Worm (Caenorhabditis elegans) whole organism, L4 larva: ENCODE data around the gene dmsr-1.
"Not testable (repeated sequence)": the region's sequence is repeated elsewhere in the genome, so short reads cannot be mapped to it uniquely, and the experiment has no call there.

Experiments
- F10B5.3 ChIP-seq: sonication (generic microtip); optimal IDR thresholded peaks from 2 replicates; lab custom pipeline; 2016; ENCODE audit warnings: mild to moderate bottlenecking, missing genetic modification characterization, missing compliant biosample characterization
- F37D6.2 ChIP-seq: sonication (generic microtip); optimal IDR thresholded peaks from 2 replicates; lab custom pipeline; 2016; ENCODE audit warnings: mild to moderate bottlenecking, missing genetic modification characterization, missing compliant biosample characterization
- Y105C5A.15 ChIP-seq: fragments of 200-800 bp; sonication (Bioruptor generic); IDR thresholded peaks from 2 replicates; pipeline ENCODE4 v1.3.6; 2022; ENCODE audit warnings: missing genetic modification characterization, missing compliant biosample characterization
- Y5F2A.4 ChIP-seq: fragments of 200-800 bp; sonication (Bioruptor generic); optimal IDR thresholded peaks from 2 replicates; lab custom pipeline; 2018; ENCODE audit warnings: mild to moderate bottlenecking, missing genetic modification characterization, missing compliant biosample characterization
- arid-1 ChIP-seq: fragments of 200-800 bp; sonication (Bioruptor generic); conservative IDR thresholded peaks from 2 replicates; pipeline ENCODE4 v1.3.6; 2022; ENCODE audit warnings: missing genetic modification reagents, missing genetic modification characterization, missing compliant biosample characterization
- attf-4 ChIP-seq: sonication (generic microtip); optimal IDR thresholded peaks from 3 replicates; lab custom pipeline; 2017; ENCODE audit warnings: missing biosample characterization, missing genetic modification characterization
- ceh-20 ChIP-seq: fragments of 200-800 bp; sonication (Bioruptor generic); IDR thresholded peaks from 2 replicates; pipeline ENCODE4 v1.3.6; 2022; ENCODE audit warnings: missing genetic modification reagents, missing genetic modification characterization, missing compliant biosample characterization
- ceh-44 ChIP-seq: fragments of 200-800 bp; sonication (Bioruptor generic); IDR thresholded peaks from 2 replicates; pipeline ENCODE4 v1.3.6; 2022; ENCODE audit warnings: missing genetic modification reagents, missing genetic modification characterization, missing compliant biosample characterization
- ces-1 ChIP-seq: fragments of 150-350 bp; sonication (generic microtip); optimal IDR thresholded peaks from 4 replicates; lab custom pipeline; 2014; ENCODE audit warnings: missing biosample characterization, missing genetic modification reagents, missing genetic modification characterization
- duxl-1 ChIP-seq: sonication (generic microtip); optimal IDR thresholded peaks from 2 replicates; lab custom pipeline; 2016; ENCODE audit warnings: mild to moderate bottlenecking, missing genetic modification characterization, moderate library complexity, missing compliant biosample characterization; ENCODE audit not compliant: poor library complexity
- dve-1 ChIP-seq: sonication (generic microtip); optimal IDR thresholded peaks from 2 replicates; lab custom pipeline; 2017; ENCODE audit warnings: antibody characterized with exemption, mild to moderate bottlenecking, missing genetic modification characterization, missing compliant biosample characterization; ENCODE audit not compliant: insufficient read depth
- fkh-10 ChIP-seq: fragments of 150-350 bp; optimal IDR thresholded peaks from 2 replicates; lab custom pipeline; 2014; ENCODE audit warnings: missing biosample characterization, missing genetic modification reagents, missing genetic modification characterization
- hlh-11 ChIP-seq: fragments of 200-800 bp; sonication (Bioruptor generic); optimal IDR thresholded peaks from 2 replicates; lab custom pipeline; 2018; ENCODE audit warnings: mild to moderate bottlenecking, missing genetic modification characterization, missing compliant biosample characterization
- hlh-30 ChIP-seq: sonication (generic microtip); optimal IDR thresholded peaks from 2 replicates; lab custom pipeline; 2017; ENCODE audit warnings: antibody characterized with exemption, mild to moderate bottlenecking, missing genetic modification characterization, missing compliant biosample characterization; ENCODE audit not compliant: insufficient read depth
- lin-1 ChIP-seq: fragments of 200-800 bp; sonication (Bioruptor generic); IDR thresholded peaks from 2 replicates; pipeline ENCODE4 v1.3.6; 2022; ENCODE audit warnings: missing genetic modification reagents, missing genetic modification characterization, missing compliant biosample characterization
- lsy-2 ChIP-seq, 2 experiments: fragments of 150-350 bp in 1 of 2; sonication (generic microtip) in 1 of 2; optimal IDR thresholded peaks; 2 replicates each; lab custom pipeline; 2014 to 2017; ENCODE audit warnings: missing biosample characterization in 2 of 2, missing genetic modification characterization in 2 of 2
- mdt-29 ChIP-seq: fragments of 200-800 bp; sonication (Bioruptor generic); IDR thresholded peaks from 2 replicates; pipeline ENCODE4 v1.3.6; 2022; ENCODE audit warnings: missing genetic modification reagents, missing genetic modification characterization, missing compliant biosample characterization
- mep-1 ChIP-seq: fragments of 150-350 bp; sonication (generic microtip); optimal IDR thresholded peaks from 3 replicates; lab custom pipeline; 2014; ENCODE audit warnings: missing biosample characterization, missing genetic modification characterization
- mes-2 ChIP-seq: sonication (generic microtip); optimal IDR thresholded peaks from 2 replicates; lab custom pipeline; 2016; ENCODE audit warnings: missing genotype, mild to moderate bottlenecking, missing genetic modification characterization, missing compliant biosample characterization; ENCODE audit not compliant: poor library complexity, severe bottlenecking
- mxl-2 ChIP-seq: fragments of 200-800 bp; sonication (Bioruptor generic); conservative IDR thresholded peaks from 2 replicates; pipeline ENCODE4 v1.3.6; 2022; ENCODE audit warnings: missing genetic modification reagents, missing genetic modification characterization, missing compliant biosample characterization
- mxl-3 ChIP-seq: fragments of 200-800 bp; sonication (Bioruptor generic); optimal IDR thresholded peaks from 2 replicates; lab custom pipeline; 2018; ENCODE audit warnings: mild to moderate bottlenecking, missing genetic modification characterization, missing compliant biosample characterization
- nhr-111 ChIP-seq: fragments of 200-800 bp; sonication (Bioruptor generic); optimal IDR thresholded peaks from 2 replicates; lab custom pipeline; 2018; ENCODE audit warnings: mild to moderate bottlenecking, missing genetic modification characterization, missing compliant biosample characterization
- nhr-25 ChIP-seq: sonication (generic microtip); optimal IDR thresholded peaks from 2 replicates; lab custom pipeline; 2017; ENCODE audit warnings: missing genetic modification characterization, mild to moderate bottlenecking, missing compliant biosample characterization, antibody characterized with exemption, moderate library complexity, borderline replicate concordance; ENCODE audit not compliant: insufficient read depth
- nhr-28 ChIP-seq: fragments of 150-350 bp; optimal IDR thresholded peaks from 2 replicates; lab custom pipeline; 2014; ENCODE audit warnings: missing biosample characterization, missing genetic modification characterization
- nhr-41 ChIP-seq: fragments of 200-800 bp; sonication (Bioruptor generic); IDR thresholded peaks from 2 replicates; pipeline ENCODE4 v1.3.6; 2022; ENCODE audit warnings: missing genetic modification reagents, missing genetic modification characterization, missing compliant biosample characterization
- nhr-48 ChIP-seq: sonication (generic microtip); optimal IDR thresholded peaks from 2 replicates; lab custom pipeline; 2016; ENCODE audit warnings: mild to moderate bottlenecking, missing genetic modification characterization, missing compliant biosample characterization
- nhr-76 ChIP-seq: fragments of 150-350 bp; optimal IDR thresholded peaks from 2 replicates; lab custom pipeline; 2014; ENCODE audit warnings: missing biosample characterization, missing genetic modification characterization
- skn-1 ChIP-seq: fragments of 150-350 bp; optimal IDR thresholded peaks from 2 replicates; lab custom pipeline; 2014; ENCODE audit warnings: missing biosample characterization, missing genetic modification characterization
- snpc-4 ChIP-seq: fragments of 150-350 bp; optimal IDR thresholded peaks from 2 replicates; lab custom pipeline; 2014; ENCODE audit warnings: missing biosample characterization, missing genetic modification characterization
- spr-3 ChIP-seq: fragments of 200-800 bp; sonication (Bioruptor generic); optimal IDR thresholded peaks from 2 replicates; lab custom pipeline; 2018; ENCODE audit warnings: mild to moderate bottlenecking, missing genetic modification characterization, missing compliant biosample characterization
- tra-1 ChIP-seq: fragments of 200-800 bp; sonication (Bioruptor generic); IDR thresholded peaks from 2 replicates; pipeline ENCODE4 v1.3.6; 2022; ENCODE audit warnings: missing genetic modification reagents, missing genetic modification characterization, missing compliant biosample characterization
- unc-130 ChIP-seq: sonication (generic microtip); optimal IDR thresholded peaks from 2 replicates; lab custom pipeline; 2016; ENCODE audit warnings: missing genetic modification reagents, missing genetic modification characterization, missing compliant biosample characterization
- unc-62 ChIP-seq, 3 experiments: fragments of 150-350 bp in 1 of 3; sonication (generic microtip); optimal IDR thresholded peaks in 2 of 3; peaks in 1 of 3; 1 replicate in 1 of 3; 2 replicates in 2 of 3; lab custom pipeline; 2014 to 2017; ENCODE audit warnings: missing biosample characterization in 3 of 3, missing genetic modification characterization in 3 of 3, missing genetic modification reagents in 3 of 3, missing genotype in 1 of 3
- vab-7 ChIP-seq: fragments of 200-800 bp; sonication (Bioruptor generic); IDR thresholded peaks from 2 replicates; pipeline ENCODE4 v1.3.6; 2022; ENCODE audit warnings: missing genetic modification reagents, missing genetic modification characterization, missing compliant biosample characterization
- zfp-2 ChIP-seq: sonication (generic microtip); optimal IDR thresholded peaks from 2 replicates; lab custom pipeline; 2016; ENCODE audit warnings: mild to moderate bottlenecking, missing genetic modification characterization, missing compliant biosample characterization

The dmsr-1 gene

ce11 chrV:11472209-11472608, 33.6 kb downstream of the dmsr-1 start, which contains the start of the genes nas-20 and nas-21:
TSS of gene nas-20 (minus strand) at chrV:11472309.
TSS of gene nas-21 (plus strand) at chrV:11472564.
- no peak for TF ChIP-seq duxl-1 (tag; lab: Kevin White, UChicago)
- no peak for TF ChIP-seq attf-4 (tag; lab: Kevin White, UChicago)
- TF ChIP-seq snpc-4 (tag; lab: Kevin White, UChicago), result no peak
- no peak for TF ChIP-seq mep-1
- no peak for TF ChIP-seq ces-1 (GFP tag; lab: Kevin White, UChicago)
- TF ChIP-seq spr-3, result no peak
- TF ChIP-seq unc-130 (GFP tag; lab: Kevin White, UChicago), result no peak
- no peak for TF ChIP-seq ceh-44 (GFP tag; lab: Robert Waterston, UW)
- no peak for TF ChIP-seq hlh-11 (tag; lab: Kevin White, UChicago)
- TF ChIP-seq mes-2 (tag; lab: Kevin White, UChicago), result no peak
- TF ChIP-seq F37D6.2, result no peak
- no peak for TF ChIP-seq nhr-28

- no peak for TF ChIP-seq ceh-20 (GFP tag; lab: Robert Waterston, UW)
- no peak for TF ChIP-seq hlh-30 (tag; lab: Kevin White, UChicago)
- TF ChIP-seq skn-1, result no peak
- no peak for TF ChIP-seq Y105C5A.15
- TF ChIP-seq mdt-29 (GFP tag; lab: Robert Waterston, UW), result no peak
- TF ChIP-seq nhr-25 (tag; lab: Kevin White, UChicago), result no peak
- TF ChIP-seq vab-7 (GFP tag; lab: Robert Waterston, UW), result no peak
- TF ChIP-seq nhr-41 (GFP tag; lab: Robert Waterston, UW), result no peak
- TF ChIP-seq lin-1 (GFP tag; lab: Robert Waterston, UW), result no peak
- no peak for TF ChIP-seq tra-1 (GFP tag; lab: Robert Waterston, UW)
- TF ChIP-seq dve-1, result no peak
- no peak for TF ChIP-seq zfp-2 (tag; lab: Kevin White, UChicago)
- TF ChIP-seq ces-1 (GFP tag; lab: Kevin White, UChicago), result no peak
- no peak for TF ChIP-seq nhr-111
Observed at ce11 chrV:11474399-11474798, 35.8 kb downstream of the dmsr-1 start, which contains the start of gene nas-22. TSS of gene nas-22 (plus strand) at chrV:11474699.

- not testable (repeated sequence) for TF ChIP-seq nhr-76 (tag; lab: Kevin White, UChicago); F10B5.3 (tag; lab: Kevin White, UChicago); mxl-3 (GFP tag; lab: Kevin White, UChicago)
Observed at ce11 chrV:11475638-11476037, 37.1 kb downstream of the dmsr-1 start, which contains the start of gene T11F9.7. TSS of gene T11F9.7 (plus strand) at chrV:11475938.

ce11 chrV:11478028-11478427, 39.5 kb downstream of the dmsr-1 start:
- TF ChIP-seq unc-130 (GFP tag; lab: Kevin White, UChicago), result peak; percentile 53
- TF ChIP-seq unc-62 (GFP tag; optimal IDR thresholded peaks at IDR 0.05 in 1 of 2; lab: Kevin White, UChicago), result peak in 1 of 2 experiments; percentile 41
- TF ChIP-seq unc-62 (tag; optimal IDR thresholded peaks at IDR 0.05; lab: Kevin White, UChicago), result not testable (repeated sequence)
- TF ChIP-seq, all 104 proteins: peak for 2; not testable (repeated sequence) for 102

ce11 chrV:11479406-11479805, 40.8 kb downstream of the dmsr-1 start, which contains the start of gene T11F9.22:
TSS of gene T11F9.22 (plus strand) at chrV:11479706.
- TF ChIP-seq arid-1 (no peak), mxl-2 (GFP tag; lab: Robert Waterston, UW) (no peak), Y5F2A.4 (GFP tag; lab: Kevin White, UChicago) (no peak), snpc-4 (tag; lab: Kevin White, UChicago) (no peak), nhr-48 (tag; lab: Kevin White, UChicago) (no peak), fkh-10 (GFP tag; lab: Kevin White, UChicago) (no peak), duxl-1 (tag; lab: Kevin White, UChicago) (no peak), lsy-2 (tag; optimal IDR thresholded peaks at IDR 0.05; lab: Kevin White, UChicago) (no peak)
- TF ChIP-seq, all 104 proteins: peak for 0
